Worm (Caenorhabditis elegans): ENCODE results near the gene F20C5.6.

Gene F20C5.6

ce11 chrIV:8724907-8725306 lies 48.1 kb downstream of the F20C5.6 start:
- TF ChIP-seq nhr-237 (tag; optimal IDR thresholded peaks at IDR 0.05) (no peak), efl-1 (optimal IDR thresholded peaks at IDR 0.05) (no peak), efl-1 (GFP tag; optimal IDR thresholded peaks at IDR 0.05 in 1 of 2) (peak in 1 of 2 experiments; percentile 16)

ce11 chrIV:8723720-8724119 lies 49.3 kb downstream of the F20C5.6 start, which contains the start of gene F21D5.9:
TSS of gene F21D5.9 (plus strand) at chrIV:8724020.
- TF ChIP-seq C16A3.4 (tag; optimal IDR thresholded peaks at IDR 0.05): no peak
- TF ChIP-seq ama-1 (optimal IDR thresholded peaks at IDR 0.05): no peak
- TF ChIP-seq irx-1 (tag; optimal IDR thresholded peaks at IDR 0.05): no peak
- no peak for TF ChIP-seq unc-86 (tag; optimal IDR thresholded peaks at IDR 0.05)
- TF ChIP-seq nhr-47 (tag; optimal IDR thresholded peaks at IDR 0.05): no peak
- TF ChIP-seq aly-2 (tag; optimal IDR thresholded peaks at IDR 0.05): no peak
- TF ChIP-seq mef-2 (tag; optimal IDR thresholded peaks at IDR 0.05): no peak
- TF ChIP-seq pax-3 (tag; optimal IDR thresholded peaks at IDR 0.05): no peak
- no peak for TF ChIP-seq lsy-2 (tag; optimal IDR thresholded peaks at IDR 0.05)

- no peak for TF ChIP-seq snpc-4 (tag; optimal IDR thresholded peaks at IDR 0.05)
- TF ChIP-seq xbp-1 (tag; optimal IDR thresholded peaks at IDR 0.05): no peak
- TF ChIP-seq lsy-2 (tag; optimal IDR thresholded peaks at IDR 0.05): no peak
- no peak for TF ChIP-seq snu-23 (GFP tag; optimal IDR thresholded peaks at IDR 0.05)
- no peak for TF ChIP-seq tbx-2 (tag; optimal IDR thresholded peaks at IDR 0.05)
- TF ChIP-seq rnt-1 (tag; optimal IDR thresholded peaks at IDR 0.05): no peak
- no peak for TF ChIP-seq nhr-47 (tag; optimal IDR thresholded peaks at IDR 0.05)
- no peak for TF ChIP-seq nhr-28 (tag; optimal IDR thresholded peaks at IDR 0.05)
- no peak for TF ChIP-seq sptf-1 (tag; optimal IDR thresholded peaks at IDR 0.05)
- TF ChIP-seq tlp-1 (tag; optimal IDR thresholded peaks at IDR 0.05): no peak
- no peak for TF ChIP-seq ama-1 (optimal IDR thresholded peaks at IDR 0.05)
- no peak for TF ChIP-seq efl-3 (GFP tag; optimal IDR thresholded peaks at IDR 0.05)
- no peak for TF ChIP-seq ceh-88 (GFP tag; IDR thresholded peaks at IDR 0.05)
- no peak for TF ChIP-seq fos-1 (tag; optimal IDR thresholded peaks at IDR 0.05)
- no peak for TF ChIP-seq dpl-1 (GFP tag; optimal IDR thresholded peaks at IDR 0.05)
- TF ChIP-seq jun-1 (tag; optimal IDR thresholded peaks at IDR 0.05): no peak
- no peak for TF ChIP-seq ztf-11 (tag; optimal IDR thresholded peaks at IDR 0.05)
- TF ChIP-seq sox-4 (tag; optimal IDR thresholded peaks at IDR 0.05): no peak
Observed at ce11 chrIV:8722801-8723200, 50.2 kb downstream of the F20C5.6 start.
